Worm (Caenorhabditis elegans) whole organism, midembryonic: ENCODE results near the gene srbc-1.

Source experiments
- T22C8.4 ChIP-seq: fragments of 200-800 bp; sonication (Bioruptor generic); IDR thresholded peaks from 2 replicates; pipeline ENCODE4 v1.3.6; 2022; ENCODE audit warnings: missing genetic modification characterization, missing compliant biosample characterization
- flt-1 ChIP-seq: fragments of 200-800 bp; sonication (Bioruptor generic); IDR thresholded peaks from 2 replicates; pipeline ENCODE4 v1.3.6; 2022; ENCODE audit warnings: missing genetic modification characterization, missing compliant biosample characterization
- tab-1 ChIP-seq: fragments of 200-800 bp; sonication (Bioruptor generic); IDR thresholded peaks from 2 replicates; pipeline ENCODE4 v1.3.6; 2022; ENCODE audit warnings: missing genetic modification characterization, missing compliant biosample characterization
- ztf-29 ChIP-seq: fragments of 200-800 bp; sonication (Bioruptor generic); IDR thresholded peaks from 2 replicates; pipeline ENCODE4 v1.3.6; 2022; ENCODE audit warnings: missing genetic modification reagents, missing genetic modification characterization, missing compliant biosample characterization

DNA sequence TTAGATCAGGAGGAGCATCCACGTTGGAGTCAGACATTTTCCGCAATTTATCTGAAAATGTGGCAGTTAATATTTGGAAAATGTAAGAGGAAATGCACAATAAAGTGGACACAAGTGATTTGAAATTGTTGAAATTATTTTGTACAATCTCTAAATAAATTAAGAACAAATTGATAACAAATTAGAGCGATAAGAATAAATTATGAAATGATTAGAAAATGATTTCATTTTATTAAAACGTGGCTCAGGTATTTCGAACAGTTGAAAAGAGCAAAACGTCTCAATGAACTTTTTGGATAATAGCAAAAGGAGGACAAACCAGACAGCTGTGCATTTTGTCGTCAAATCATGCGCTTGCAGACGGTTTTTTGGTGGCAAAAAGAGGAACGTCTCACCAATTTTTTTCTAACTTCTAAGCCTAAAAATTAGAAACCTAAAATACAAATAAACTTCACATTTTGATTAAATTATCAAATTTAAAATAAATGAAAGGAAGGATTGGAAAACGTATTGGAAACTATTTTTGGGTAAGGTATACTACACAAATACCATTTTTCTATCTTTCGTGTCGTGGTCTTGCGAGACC lies 44.7 kb upstream of the srbc-1 start, which contains the start of gene fbxa-65:
- TF ChIP-seq flt-1 (GFP tag; lab: Robert Waterston, UW), result no peak
- no peak for TF ChIP-seq T22C8.4 (GFP tag; lab: Robert Waterston, UW)
- no peak for TF ChIP-seq ztf-29 (GFP tag; lab: Robert Waterston, UW)
- no peak for TF ChIP-seq tab-1 (GFP tag; lab: Robert Waterston, UW)
